Worm (Caenorhabditis elegans) whole organism, young adult: ENCODE results near the gene col-78.

Source experiments
- hsf-1 ChIP-seq: fragments of 200-800 bp; sonication (Bioruptor generic); IDR thresholded peaks from 2 replicates; pipeline ENCODE4 v1.3.6; 2022; ENCODE audit warnings: missing genetic modification reagents, missing genetic modification characterization, missing compliant biosample characterization
- lin-35 ChIP-seq, 3 experiments: fragments of 150-350 bp in 2 of 3; sonication (generic microtip) in 1 of 3; optimal IDR thresholded peaks; 2 replicates each; lab custom pipeline; 2014 to 2018; ENCODE audit warnings: missing biosample characterization in 3 of 3, missing genetic modification characterization in 3 of 3, missing genetic modification reagents in 3 of 3
- nhr-80 ChIP-seq: sonication (generic microtip); optimal IDR thresholded peaks from 2 replicates; lab custom pipeline; 2016; ENCODE audit warnings: missing genetic modification characterization, missing compliant biosample characterization
- nhr-90 ChIP-seq: sonication (generic microtip); optimal IDR thresholded peaks from 2 replicates; lab custom pipeline; 2016; ENCODE audit warnings: missing genotype, mild to moderate bottlenecking, missing genetic modification characterization, missing compliant biosample characterization
- sea-2 ChIP-seq: fragments of 200-800 bp; sonication (Bioruptor generic); IDR thresholded peaks from 2 replicates; pipeline ENCODE4 v1.3.6; 2022; ENCODE audit warnings: missing genetic modification characterization, missing compliant biosample characterization
- sptf-2 ChIP-seq: fragments of 200-800 bp; sonication (Bioruptor generic); optimal IDR thresholded peaks from 2 replicates; lab custom pipeline; 2018; ENCODE audit warnings: mild to moderate bottlenecking, missing genetic modification characterization, missing compliant biosample characterization

DNA sequence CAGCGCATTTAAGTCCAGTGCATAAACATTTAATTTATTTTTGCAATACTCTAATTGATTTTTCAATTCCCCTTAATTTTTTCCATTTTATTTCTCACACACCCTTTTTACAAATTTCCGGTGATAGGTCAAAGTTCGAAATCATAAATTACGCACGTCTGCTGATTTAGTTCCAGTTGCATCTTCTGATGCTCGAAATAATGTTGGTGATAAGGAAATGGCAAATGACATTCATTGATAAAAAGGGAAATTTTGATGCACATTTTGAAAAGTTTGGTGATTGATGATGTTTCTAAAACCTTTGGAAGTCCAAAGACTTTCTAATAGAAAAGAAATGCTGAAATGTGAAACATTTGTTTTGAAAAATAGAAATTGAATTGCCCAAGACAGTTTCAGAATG is 4.8 kb downstream of the col-78 start:
- peak; percentile 75 for TF ChIP-seq nhr-80 (tag; lab: Kevin White, UChicago)
- no peak for TF ChIP-seq lin-35 (GFP tag; optimal IDR thresholded peaks at IDR 0.05; lab: Kevin White, UChicago)
- no peak for TF ChIP-seq hsf-1 (GFP tag; lab: Robert Waterston, UW)
- no peak for TF ChIP-seq sea-2 (GFP tag; lab: Robert Waterston, UW)
- TF ChIP-seq sptf-2 (GFP tag; lab: Kevin White, UChicago): no peak
- TF ChIP-seq nhr-90 (tag; lab: Kevin White, UChicago): no peak
